Worm (Caenorhabditis elegans): ENCODE measurements around the gene pqn-41.

- TF ChIP-seq ref-1 (GFP tag; conservative IDR thresholded peaks at IDR 0.05) = no peak
- TF ChIP-seq med-1 (GFP tag; optimal IDR thresholded peaks at IDR 0.05; ENCODE audit: insufficient read depth) = no peak
- TF ChIP-seq tab-1 (GFP tag; IDR thresholded peaks at IDR 0.05) = no peak
Measured at ce11 chrIII:1951388-1951787, 45.6 kb downstream of the pqn-41 start, which contains the start of gene F53A3.7.
